Fruit fly (Drosophila melanogaster) whole organism, embryonic: ENCODE results near the gene CG34162.

Source experiments
- C15 ChIP-seq: fragments of 200-800 bp; sonication (Bioruptor generic); IDR thresholded peaks from 3 replicates; pipeline ENCODE4 v1.3.6; 2022; ENCODE audit warnings: missing biosample characterization, missing genetic modification characterization
- CG13894 ChIP-seq: fragments of 200-800 bp; sonication (Bioruptor generic); optimal IDR thresholded peaks from 3 replicates; lab custom pipeline; 2018; ENCODE audit warnings: missing biosample characterization, mild to moderate bottlenecking, missing genetic modification characterization, moderate library complexity
- CG16779 ChIP-seq: fragments of 200-800 bp; sonication (Bioruptor generic); IDR thresholded peaks from 2 replicates; pipeline ENCODE4 v1.3.6; 2022; ENCODE audit warnings: missing biosample characterization, missing genetic modification characterization
- CG34376 ChIP-seq: fragments of 200-800 bp; sonication (Bioruptor generic); optimal IDR thresholded peaks from 2 replicates; lab custom pipeline; 2018; ENCODE audit warnings: missing biosample characterization, mild to moderate bottlenecking, missing genetic modification characterization
- TFAM ChIP-seq: fragments of 200-800 bp; sonication (Bioruptor generic); optimal IDR thresholded peaks from 2 replicates; lab custom pipeline; 2017; ENCODE audit warnings: missing biosample characterization, missing genetic modification characterization, inconsistent platforms
- hb ChIP-seq: fragments of 200-800 bp; sonication (Bioruptor generic); IDR thresholded peaks from 3 replicates; pipeline ENCODE4 v1.3.6; 2022; ENCODE audit warnings: missing biosample characterization, missing genetic modification characterization; ENCODE audit not compliant: partially characterized antibody

- TF ChIP-seq CG13894 (tag; lab: Kevin White, UChicago) (no peak), CG34376 (no peak), C15 (GFP tag; lab: Robert Waterston, UW) (no peak), TFAM (GFP tag; lab: Kevin White, UChicago) (no peak), CG16779 (no peak), hb (GFP tag; lab: Robert Waterston, UW) (no peak)
Measured at dm6 chr2L:11522676-11523075, 8.9 kb upstream of the CG34162 start, which contains the start of gene CG43153.
